Fruit fly (Drosophila melanogaster) whole organism, embryonic: ENCODE data around the gene CG14854.

Experiments
- Atf-2 ChIP-seq: fragments of 200-800 bp; sonication (Bioruptor generic); optimal IDR thresholded peaks from 2 replicates; lab custom pipeline; 2016; ENCODE audit warnings: missing biosample characterization, missing genetic modification characterization
- C15 ChIP-seq: fragments of 200-800 bp; sonication (Bioruptor generic); IDR thresholded peaks from 3 replicates; pipeline ENCODE4 v1.3.6; 2022; ENCODE audit warnings: missing biosample characterization, missing genetic modification characterization
- CG10209 ChIP-seq: fragments of 200-800 bp; sonication (Bioruptor generic); optimal IDR thresholded peaks from 3 replicates; lab custom pipeline; 2017; ENCODE audit warnings: missing biosample characterization, mild to moderate bottlenecking, missing genetic modification characterization, missing genetic modification reagents
- CG11560 ChIP-seq: fragments of 200-800 bp; sonication (Bioruptor generic); IDR thresholded peaks from 3 replicates; pipeline ENCODE4 v1.3.6; 2022; ENCODE audit warnings: missing biosample characterization, missing genetic modification characterization
- CG12769 ChIP-seq: fragments of 200-800 bp; sonication (Bioruptor generic); optimal IDR thresholded peaks from 2 replicates; lab custom pipeline; 2019; ENCODE audit warnings: missing biosample characterization, mild to moderate bottlenecking, missing genetic modification characterization, moderate library complexity
- CG15073 ChIP-seq: fragments of 200-800 bp; sonication (Bioruptor generic); optimal IDR thresholded peaks from 2 replicates; lab custom pipeline; 2016; ENCODE audit warnings: missing biosample characterization, missing genetic modification characterization
- CG1602 ChIP-seq: fragments of 200-800 bp; sonication (Bioruptor generic); optimal IDR thresholded peaks from 3 replicates; lab custom pipeline; 2016; ENCODE audit warnings: missing biosample characterization, missing genetic modification characterization
- CG17612 ChIP-seq: fragments of 200-800 bp; sonication (Bioruptor generic); IDR thresholded peaks from 2 replicates; pipeline ENCODE4 v1.3.6; 2022; ENCODE audit warnings: missing biosample characterization, missing genetic modification characterization
- CG18262 ChIP-seq: fragments of 200-800 bp; optimal IDR thresholded peaks from 3 replicates; lab custom pipeline; 2019; ENCODE audit warnings: missing biosample characterization, mild to moderate bottlenecking, missing genetic modification characterization, moderate library complexity
- CG2678 ChIP-seq: fragments of 200-800 bp; sonication (Bioruptor generic); optimal IDR thresholded peaks from 3 replicates; lab custom pipeline; 2019; ENCODE audit warnings: missing biosample characterization, mild to moderate bottlenecking, missing genetic modification characterization, moderate library complexity
- CG3065 ChIP-seq: fragments of 200-800 bp; sonication (Bioruptor generic); optimal IDR thresholded peaks from 2 replicates; lab custom pipeline; 2016; ENCODE audit warnings: missing biosample characterization, missing genetic modification characterization
- CG31224 ChIP-seq: fragments of 200-800 bp; sonication (Bioruptor generic); IDR thresholded peaks from 2 replicates; pipeline ENCODE4 v1.3.6; 2022; ENCODE audit warnings: missing biosample characterization, missing genetic modification characterization
- CG31388 ChIP-seq: fragments of 200-800 bp; sonication (Bioruptor generic); optimal IDR thresholded peaks from 2 replicates; lab custom pipeline; 2016; ENCODE audit warnings: missing biosample characterization, missing genetic modification characterization
- CG3407 ChIP-seq: fragments of 200-800 bp; sonication (Bioruptor generic); optimal IDR thresholded peaks from 2 replicates; lab custom pipeline; 2018; ENCODE audit warnings: missing biosample characterization, mild to moderate bottlenecking, missing genetic modification characterization
- CG4282 ChIP-seq: fragments of 200-800 bp; sonication (Bioruptor generic); optimal IDR thresholded peaks from 2 replicates; lab custom pipeline; 2016; ENCODE audit warnings: missing biosample characterization, missing genetic modification characterization
- CG4707 ChIP-seq: fragments of 200-800 bp; sonication (Bioruptor generic); optimal IDR thresholded peaks from 2 replicates; lab custom pipeline; 2018; ENCODE audit warnings: missing biosample characterization, mild to moderate bottlenecking, missing genetic modification characterization, moderate library complexity
- CG4730 ChIP-seq: fragments of 200-800 bp; sonication (Bioruptor generic); IDR thresholded peaks from 2 replicates; pipeline ENCODE4 v1.3.6; 2022; ENCODE audit warnings: missing biosample characterization, missing genetic modification characterization
- CG6813 ChIP-seq: fragments of 200-800 bp; sonication (Bioruptor generic); optimal IDR thresholded peaks from 2 replicates; lab custom pipeline; 2017; ENCODE audit warnings: missing biosample characterization, missing genetic modification characterization, mild to moderate bottlenecking, moderate library complexity, missing genetic modification reagents
- CG8281 ChIP-seq: fragments of 200-800 bp; sonication (Bioruptor generic); optimal IDR thresholded peaks from 2 replicates; lab custom pipeline; 2018; ENCODE audit warnings: missing biosample characterization, mild to moderate bottlenecking, missing genetic modification characterization, moderate library complexity
- Camta ChIP-seq: fragments of 200-800 bp; sonication (Bioruptor generic); optimal IDR thresholded peaks from 2 replicates; lab custom pipeline; 2016; ENCODE audit warnings: missing biosample characterization, missing genetic modification characterization
- Dek ChIP-seq: fragments of 200-800 bp; sonication (Bioruptor generic); optimal IDR thresholded peaks from 3 replicates; lab custom pipeline; 2019; ENCODE audit warnings: missing biosample characterization, mild to moderate bottlenecking, missing genetic modification characterization, moderate library complexity
- Dref ChIP-seq: fragments of 200-800 bp; sonication (Bioruptor generic); IDR thresholded peaks from 2 replicates; pipeline ENCODE4 v1.3.6; 2022; ENCODE audit warnings: missing biosample characterization, missing genetic modification characterization
- E2f2 ChIP-seq: fragments of 200-800 bp; sonication (Bioruptor generic); IDR thresholded peaks from 2 replicates; pipeline ENCODE4 v1.3.6; 2022; ENCODE audit warnings: missing biosample characterization, missing genetic modification characterization
- Fer3 ChIP-seq: fragments of 200-800 bp; sonication (Bioruptor generic); optimal IDR thresholded peaks from 2 replicates; lab custom pipeline; 2018; ENCODE audit warnings: missing biosample characterization, mild to moderate bottlenecking, missing genetic modification characterization, moderate library complexity
- Gug ChIP-seq: fragments of 200-800 bp; sonication (Bioruptor generic); IDR thresholded peaks from 4 replicates; pipeline ENCODE4 v1.3.6; 2022; ENCODE audit warnings: missing biosample characterization, missing genetic modification characterization
- Spps ChIP-seq: fragments of 200-800 bp; sonication (Bioruptor generic); optimal IDR thresholded peaks from 2 replicates; lab custom pipeline; 2018; ENCODE audit warnings: missing biosample characterization, mild to moderate bottlenecking, missing genetic modification characterization
- ash1 ChIP-seq: fragments of 200-800 bp; sonication (Bioruptor generic); optimal IDR thresholded peaks from 2 replicates; lab custom pipeline; 2018; ENCODE audit warnings: missing biosample characterization, mild to moderate bottlenecking, missing genetic modification characterization
- cas ChIP-seq: fragments of 200-800 bp; sonication (Bioruptor generic); IDR thresholded peaks from 2 replicates; pipeline ENCODE4 v1.3.6; 2022; ENCODE audit warnings: missing biosample characterization, missing genetic modification characterization
- ci ChIP-seq: fragments of 200-800 bp; sonication (Bioruptor generic); IDR thresholded peaks from 3 replicates; pipeline ENCODE4 v1.3.6; 2022; ENCODE audit warnings: missing biosample characterization, missing genetic modification characterization
- corto ChIP-seq: fragments of 200-800 bp; sonication (Bioruptor generic); optimal IDR thresholded peaks from 2 replicates; lab custom pipeline; 2016; ENCODE audit warnings: missing biosample characterization, mild to moderate bottlenecking, missing genetic modification characterization, moderate library complexity
- crol ChIP-seq: fragments of 200-800 bp; sonication (Bioruptor generic); IDR thresholded peaks from 2 replicates; pipeline ENCODE4 v1.3.6; 2022; ENCODE audit warnings: missing biosample characterization, missing genetic modification characterization
- da ChIP-seq: fragments of 200-800 bp; sonication (Bioruptor generic); optimal IDR thresholded peaks from 2 replicates; lab custom pipeline; 2016; ENCODE audit warnings: missing biosample characterization, missing genetic modification characterization
- ems ChIP-seq: fragments of 200-800 bp; sonication (Bioruptor generic); optimal IDR thresholded peaks from 3 replicates; lab custom pipeline; 2016; ENCODE audit warnings: missing biosample characterization, missing genetic modification characterization
- eve ChIP-seq, 2 experiments: fragments of >200 bp; optimal IDR thresholded peaks; 2 replicates each; lab custom pipeline; 2017; ENCODE audit warnings: missing biosample characterization in 2 of 2, missing genetic modification characterization in 2 of 2
- fd3F ChIP-seq: fragments of 200-800 bp; sonication (Bioruptor generic); optimal IDR thresholded peaks from 2 replicates; lab custom pipeline; 2018; ENCODE audit warnings: missing biosample characterization, mild to moderate bottlenecking, missing genetic modification characterization, moderate library complexity
- gfzf ChIP-seq: fragments of 200-800 bp; sonication (Bioruptor generic); optimal IDR thresholded peaks from 2 replicates; lab custom pipeline; 2016; ENCODE audit warnings: missing biosample characterization, mild to moderate bottlenecking, missing genetic modification characterization, moderate library complexity
- hkb ChIP-seq, 2 experiments: fragments of 200-800 bp in 1 of 2; fragments of >200 bp in 1 of 2; sonication (Bioruptor generic) in 1 of 2; IDR thresholded peaks in 1 of 2; optimal IDR thresholded peaks in 1 of 2; 2 replicates each; pipeline versions ENCODE4 v1.3.6 to Lab custom; 2017 to 2022; ENCODE audit warnings: missing biosample characterization in 1 of 2, missing genetic modification characterization in 1 of 2
- hth ChIP-seq: fragments of >200 bp; optimal IDR thresholded peaks from 2 replicates; lab custom pipeline; 2017; ENCODE audit warnings: inconsistent platforms
- klu ChIP-seq: fragments of 200-800 bp; sonication (Bioruptor generic); IDR thresholded peaks from 2 replicates; pipeline ENCODE4 v1.3.6; 2022; ENCODE audit warnings: missing biosample characterization, missing genetic modification characterization
- nom ChIP-seq: fragments of 200-800 bp; sonication (Bioruptor generic); optimal IDR thresholded peaks from 2 replicates; lab custom pipeline; 2017; ENCODE audit warnings: missing biosample characterization, missing genetic modification characterization, mild to moderate bottlenecking, moderate library complexity, missing genetic modification reagents
- oc ChIP-seq: fragments of 200-800 bp; sonication (Bioruptor generic); optimal IDR thresholded peaks from 2 replicates; lab custom pipeline; 2018; ENCODE audit warnings: missing biosample characterization, mild to moderate bottlenecking, missing genetic modification characterization, moderate library complexity
- odd ChIP-seq: fragments of 200-800 bp; sonication (Bioruptor generic); optimal IDR thresholded peaks from 2 replicates; lab custom pipeline; 2017; ENCODE audit warnings: missing biosample characterization, mild to moderate bottlenecking, missing genetic modification characterization
- onecut ChIP-seq: fragments of 200-800 bp; sonication (Bioruptor generic); IDR thresholded peaks from 2 replicates; pipeline ENCODE4 v1.3.6; 2022; ENCODE audit warnings: missing biosample characterization, missing genetic modification characterization
- pb ChIP-seq: fragments of 200-800 bp; sonication (Bioruptor generic); optimal IDR thresholded peaks from 3 replicates; lab custom pipeline; 2016; ENCODE audit warnings: missing biosample characterization, missing genetic modification characterization
- phol ChIP-seq: fragments of 200-800 bp; sonication (Bioruptor generic); optimal IDR thresholded peaks from 3 replicates; lab custom pipeline; 2018; ENCODE audit warnings: missing biosample characterization, mild to moderate bottlenecking, missing genetic modification characterization, moderate library complexity
- pros ChIP-seq: fragments of 200-800 bp; sonication (Bioruptor generic); optimal IDR thresholded peaks from 3 replicates; lab custom pipeline; 2019; ENCODE audit warnings: missing biosample characterization, mild to moderate bottlenecking, missing genetic modification characterization, moderate library complexity
- pum ChIP-seq: fragments of 200-800 bp; sonication (Bioruptor generic); optimal IDR thresholded peaks from 2 replicates; lab custom pipeline; 2016; ENCODE audit warnings: missing biosample characterization, missing genetic modification characterization
- row ChIP-seq: fragments of 200-800 bp; sonication (Bioruptor generic); IDR thresholded peaks from 3 replicates; pipeline ENCODE4 v1.3.6; 2022; ENCODE audit warnings: missing biosample characterization, missing genetic modification characterization
- tin ChIP-seq: fragments of 200-800 bp; sonication (Bioruptor generic); optimal IDR thresholded peaks from 3 replicates; lab custom pipeline; 2016; ENCODE audit warnings: missing biosample characterization, missing genetic modification characterization
- trem ChIP-seq: fragments of 200-800 bp; optimal IDR thresholded peaks from 3 replicates; lab custom pipeline; 2019; ENCODE audit warnings: missing biosample characterization, mild to moderate bottlenecking, missing genetic modification characterization, moderate library complexity

The CG14854 gene

DNA sequence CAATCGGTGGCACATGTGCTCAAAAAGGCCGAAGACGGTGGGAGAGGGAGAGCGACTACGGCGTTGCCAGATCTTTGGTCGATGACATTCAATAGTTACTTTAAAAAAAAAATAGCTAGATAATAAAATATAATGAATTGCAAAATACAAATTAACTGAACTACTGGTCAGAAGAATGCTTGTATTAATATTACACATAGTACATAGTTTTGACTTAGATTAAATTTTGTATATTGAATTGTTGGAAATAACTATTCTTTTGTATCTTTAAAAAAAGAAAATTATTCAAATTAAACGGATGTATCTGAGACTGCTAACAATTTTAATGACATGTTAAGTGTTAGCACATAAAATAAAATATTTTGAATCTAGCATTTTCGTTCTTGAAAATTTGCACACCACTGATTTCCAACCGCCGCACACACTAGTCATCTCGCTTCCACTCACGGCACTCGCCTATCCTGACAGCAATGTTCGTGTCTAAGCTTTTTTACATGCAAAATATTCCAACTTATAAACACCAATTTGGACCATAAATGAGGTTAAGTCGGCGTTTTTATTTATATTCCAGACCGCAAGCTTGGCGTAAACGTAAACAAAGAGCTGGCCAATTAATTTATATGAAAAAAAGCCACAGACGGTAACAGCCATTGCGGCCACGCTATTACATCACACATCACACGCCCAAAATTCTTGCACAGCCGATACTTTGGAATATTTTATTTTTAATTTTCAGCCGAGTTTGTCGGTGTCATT, 15.3 kb upstream of the CG14854 start (continued):
- TF ChIP-seq CG3407 (GFP tag; lab: Kevin White, UChicago) (peak; percentile 44), da (peak; percentile 8), Dref (GFP tag; lab: Robert Waterston, UW) (no peak), trem (tag; lab: Kevin White, UChicago) (peak; percentile 61), Spps (tag; lab: Kevin White, UChicago) (peak; percentile 20), pb (GFP tag; lab: Kevin White, UChicago) (no peak), CG11560 (tag; lab: Robert Waterston, UW) (0 out of 3 replicates have a peak, but pooled peaks have one; percentile 48), CG1602 (GFP tag; lab: Kevin White, UChicago) (peak; percentile 78), onecut (GFP tag; lab: Robert Waterston, UW) (peak; percentile 36), nom (GFP tag; lab: Kevin White, UChicago) (peak; percentile 13), pros (GFP tag; lab: Kevin White, UChicago) (no peak), Atf-2 (GFP tag; lab: Kevin White, UChicago) (peak; percentile 62), oc (tag; lab: Kevin White, UChicago) (peak; percentile 37), corto (no peak), CG8281 (tag; lab: Kevin White, UChicago) (peak; percentile 39), hkb (optimal IDR thresholded peaks at IDR 0.05; lab: Kevin White, UChicago) (no peak), hkb (GFP tag; IDR thresholded peaks at IDR 0.05; lab: Robert Waterston, UW) (no peak), CG2678 (tag; lab: Kevin White, UChicago) (peak; percentile 88), CG12769 (tag; lab: Kevin White, UChicago) (no peak), odd (GFP tag; lab: Kevin White, UChicago) (peak; percentile 49), CG10209 (peak; percentile 77), hth (lab: Kevin White, UChicago) (no peak), klu (peak; percentile 74), Dek (tag; lab: Kevin White, UChicago) (peak; percentile 65), Fer3 (tag; lab: Kevin White, UChicago) (peak; percentile 64), CG3065 (peak; percentile 37), fd3F (GFP tag; lab: Kevin White, UChicago) (peak; percentile 70), eve (GFP tag; optimal IDR thresholded peaks at IDR 0.05; lab: Kevin White, UChicago) (no peak), Camta (GFP tag; lab: Kevin White, UChicago) (peak; percentile 70), ems (GFP tag; lab: Kevin White, UChicago) (peak; percentile 45), CG31388 (GFP tag; lab: Kevin White, UChicago) (no peak), ash1 (GFP tag; lab: Kevin White, UChicago) (no peak), CG31224 (peak; percentile 60), pum (GFP tag; lab: Kevin White, UChicago) (peak; percentile 44), crol (GFP tag; lab: Robert Waterston, UW) (no peak), E2f2 (no peak), phol (tag; lab: Kevin White, UChicago) (peak; percentile 85), CG17612 (no peak), row (peak; percentile 80), Gug (GFP tag; lab: Robert Waterston, UW) (peak; percentile 48; the same call in 2 of the 4 replicates), ci (GFP tag; lab: Robert Waterston, UW) (peak; percentile 41; the same call in 2 of the 3 replicates), cas (GFP tag; lab: Robert Waterston, UW) (no peak), CG4707 (no peak), CG4730 (GFP tag; lab: Robert Waterston, UW) (peak; percentile 63), CG4282 (GFP tag; lab: Kevin White, UChicago) (peak; percentile 11), gfzf (GFP tag; lab: Kevin White, UChicago) (no peak), tin (GFP tag; lab: Kevin White, UChicago) (peak; percentile 66), CG18262 (tag; lab: Kevin White, UChicago) (peak; percentile 77), CG6813 (GFP tag; lab: Kevin White, UChicago) (peak; percentile 51), C15 (no peak), CG15073 (GFP tag; lab: Kevin White, UChicago) (no peak)
